Fruit fly (Drosophila melanogaster) Kc167 (cell line): Measurements from ENCODE around the gene alpha4GT1.

Experiments used
- Myc ChIP-seq: fragments of >200 bp; optimal IDR thresholded peaks from 2 replicates; lab custom pipeline; 2017; ENCODE audit warnings: missing external identifiers
- insv ChIP-seq: fragments of >200 bp; optimal IDR thresholded peaks from 3 replicates; lab custom pipeline; 2018; ENCODE audit warnings: missing external identifiers
- psq ChIP-seq: fragments of >200 bp; optimal IDR thresholded peaks from 2 replicates; lab custom pipeline; 2017; ENCODE audit warnings: missing external identifiers
- ttk ChIP-seq: sonication (Bioruptor generic); optimal IDR thresholded peaks from 2 replicates; lab custom pipeline; 2017; ENCODE audit warnings: missing external identifiers

dm6 chr2L:2993702-2994101 is 29.2 kb downstream of the alpha4GT1 start:
- TF ChIP-seq insv (lab: Kevin White, UChicago) (no peak), ttk (lab: Kevin White, UChicago) (no peak), psq (lab: Kevin White, UChicago) (no peak), Myc (lab: Kevin White, UChicago) (no peak)
